Worm (Caenorhabditis elegans): Measurements from ENCODE around the gene F25E5.8.

F25E5.8 gene

ce11 chrV:7420162-7420561, 15.6 kb upstream of the F25E5.8 start, which contains the start of gene srxa-4:
Gene srxa-4, plus strand, starts transcription at chrV:7420462.
- no peak for TF ChIP-seq lin-13 (tag; optimal IDR thresholded peaks at IDR 0.05)

ce11 chrV:7424336-7424735, 11.4 kb upstream of the F25E5.8 start, which contains the start of gene F18E3.10:
Gene F18E3.10, minus strand, starts transcription at chrV:7424436.
- TF ChIP-seq cnd-1 (tag; optimal IDR thresholded peaks at IDR 0.05) (no peak), lsy-2 (tag; optimal IDR thresholded peaks at IDR 0.05) (no peak), nhr-28 (tag; optimal IDR thresholded peaks at IDR 0.05) (no peak), nhr-2 (tag; optimal IDR thresholded peaks at IDR 0.05) (no peak), nhr-76 (tag; optimal IDR thresholded peaks at IDR 0.05) (no peak), snpc-4 (tag; optimal IDR thresholded peaks at IDR 0.05) (no peak), lin-13 (tag; optimal IDR thresholded peaks at IDR 0.05) (no peak), pha-4 (tag; optimal IDR thresholded peaks at IDR 0.05) (no peak)

ce11 chrV:7426594-7426993, 9.1 kb upstream of the F25E5.8 start, which contains the start of gene srw-68:
Gene srw-68, minus strand, starts transcription at chrV:7426694.
- TF ChIP-seq pha-4 (tag; optimal IDR thresholded peaks at IDR 0.05), result no peak
- no peak for TF ChIP-seq lsy-2 (tag; optimal IDR thresholded peaks at IDR 0.05)
- no peak for TF ChIP-seq sem-2 (GFP tag; optimal IDR thresholded peaks at IDR 0.05)
- no peak for TF ChIP-seq unc-120 (tag; optimal IDR thresholded peaks at IDR 0.05; ENCODE audit: poor library complexity, severe bottlenecking)
- TF ChIP-seq elt-1 (tag; optimal IDR thresholded peaks at IDR 0.05; ENCODE audit: borderline replicate concordance, insufficient read depth), result no peak
- TF ChIP-seq lin-13 (tag; optimal IDR thresholded peaks at IDR 0.05), result no peak
- TF ChIP-seq nhr-76 (tag; optimal IDR thresholded peaks at IDR 0.05), result no peak
- TF ChIP-seq drap-1 (GFP tag; optimal IDR thresholded peaks at IDR 0.05), result no peak
- no peak for TF ChIP-seq flh-1 (GFP tag; optimal IDR thresholded peaks at IDR 0.05)
- TF ChIP-seq ztf-11 (tag; optimal IDR thresholded peaks at IDR 0.05), result no peak
- TF ChIP-seq sptf-1 (tag; optimal IDR thresholded peaks at IDR 0.05), result no peak
- no peak for TF ChIP-seq nhr-2 (tag; optimal IDR thresholded peaks at IDR 0.05)
- no peak for TF ChIP-seq bed-3 (GFP tag; optimal IDR thresholded peaks at IDR 0.05)
- TF ChIP-seq nhr-12 (tag; optimal IDR thresholded peaks at IDR 0.05), result no peak
- no peak for TF ChIP-seq M03D4.4 (tag; optimal IDR thresholded peaks at IDR 0.05)
- TF ChIP-seq ham-2 (GFP tag; optimal IDR thresholded peaks at IDR 0.05), result no peak
- no peak for TF ChIP-seq unc-62 (GFP tag; optimal IDR thresholded peaks at IDR 0.05)
- no peak for TF ChIP-seq hlh-1 (tag; optimal IDR thresholded peaks at IDR 0.05)
- TF ChIP-seq ces-1 (GFP tag; optimal IDR thresholded peaks at IDR 0.05), result no peak

ce11 chrV:7428880-7429279, 6.8 kb upstream of the F25E5.8 start, which contains the start of gene srw-69:
Gene srw-69, minus strand, starts transcription at chrV:7428980.
- TF ChIP-seq mab-5 (tag; optimal IDR thresholded peaks at IDR 0.05) (no peak), elt-1 (tag; optimal IDR thresholded peaks at IDR 0.05; ENCODE audit: borderline replicate concordance, insufficient read depth) (no peak), cnd-1 (tag; optimal IDR thresholded peaks at IDR 0.05) (no peak), drap-1 (GFP tag; optimal IDR thresholded peaks at IDR 0.05) (no peak), nhr-2 (tag; optimal IDR thresholded peaks at IDR 0.05) (no peak), pha-4 (tag; optimal IDR thresholded peaks at IDR 0.05) (no peak), hlh-1 (tag; optimal IDR thresholded peaks at IDR 0.05) (no peak), M03D4.4 (tag; optimal IDR thresholded peaks at IDR 0.05) (no peak), mls-2 (tag; optimal IDR thresholded peaks at IDR 0.05) (no peak), elt-3 (tag; optimal IDR thresholded peaks at IDR 0.05) (no peak), sem-2 (GFP tag; optimal IDR thresholded peaks at IDR 0.05) (no peak), nhr-237 (tag; optimal IDR thresholded peaks at IDR 0.05) (no peak), lin-13 (tag; optimal IDR thresholded peaks at IDR 0.05) (no peak), tbx-8 (GFP tag; optimal IDR thresholded peaks at IDR 0.05) (no peak), sptf-1 (tag; optimal IDR thresholded peaks at IDR 0.05) (no peak), flh-1 (GFP tag; optimal IDR thresholded peaks at IDR 0.05) (no peak)

ce11 chrV:7431016-7431415, 4.7 kb upstream of the F25E5.8 start, which contains the start of gene srw-71:
Gene srw-71, minus strand, starts transcription at chrV:7431116.
- TF ChIP-seq ham-2 (GFP tag; optimal IDR thresholded peaks at IDR 0.05) (no peak), hlh-1 (tag; optimal IDR thresholded peaks at IDR 0.05) (no peak), snpc-4 (tag; optimal IDR thresholded peaks at IDR 0.05) (no peak)

ce11 chrV:7432441-7433146, 3.1 kb upstream of the F25E5.8 start:
- TF ChIP-seq nhr-76 (tag; optimal IDR thresholded peaks at IDR 0.05), result no peak
- no peak for TF ChIP-seq bed-3 (GFP tag; optimal IDR thresholded peaks at IDR 0.05)
- TF ChIP-seq ztf-11 (tag; optimal IDR thresholded peaks at IDR 0.05), result no peak
